Worm (Caenorhabditis elegans) whole organism, young adult: ENCODE results near the gene spon-1.

Source experiments
- B0019.2 ChIP-seq: fragments of 200-800 bp; sonication (Bioruptor generic); conservative IDR thresholded peaks from 2 replicates; pipeline ENCODE4 v1.3.6; 2022; ENCODE audit warnings: missing genetic modification reagents, missing genetic modification characterization, missing compliant biosample characterization
- C17E4.6 ChIP-seq: fragments of 200-800 bp; sonication (Bioruptor generic); IDR thresholded peaks from 2 replicates; pipeline ENCODE4 v1.3.6; 2022; ENCODE audit warnings: missing genetic modification reagents, missing genetic modification characterization, missing compliant biosample characterization
- F37B4.10 ChIP-seq: fragments of 200-800 bp; sonication (Bioruptor generic); IDR thresholded peaks from 2 replicates; pipeline ENCODE4 v1.3.6; 2022; ENCODE audit warnings: missing genetic modification characterization, missing compliant biosample characterization
- F49E8.2 ChIP-seq: sonication (generic microtip); optimal IDR thresholded peaks from 3 replicates; lab custom pipeline; 2017; ENCODE audit warnings: missing genetic modification characterization, mild to moderate bottlenecking, missing compliant biosample characterization, antibody characterized with exemption, moderate library complexity; ENCODE audit not compliant: insufficient read depth
- F52B5.7 ChIP-seq: sonication (generic microtip); optimal IDR thresholded peaks from 2 replicates; lab custom pipeline; 2016; ENCODE audit warnings: mild to moderate bottlenecking, missing genetic modification characterization, missing compliant biosample characterization
- F57C9.4 ChIP-seq: sonication (generic microtip); optimal IDR thresholded peaks from 2 replicates; lab custom pipeline; 2017; ENCODE audit warnings: mild to moderate bottlenecking, missing genetic modification characterization, missing compliant biosample characterization
- Y53G8AR.9 ChIP-seq: fragments of 200-800 bp; sonication (Bioruptor generic); conservative IDR thresholded peaks from 2 replicates; pipeline ENCODE4 v1.3.6; 2022; ENCODE audit warnings: missing genetic modification reagents, missing genetic modification characterization, missing compliant biosample characterization
- bed-1 ChIP-seq: fragments of 200-800 bp; sonication (Bioruptor generic); IDR thresholded peaks from 2 replicates; pipeline ENCODE4 v1.3.6; 2022; ENCODE audit warnings: missing genetic modification reagents, missing genetic modification characterization, missing compliant biosample characterization
- bed-2 ChIP-seq: fragments of 200-800 bp; sonication (Bioruptor generic); IDR thresholded peaks from 2 replicates; pipeline ENCODE4 v1.3.6; 2022; ENCODE audit warnings: missing genetic modification reagents, missing genetic modification characterization, missing compliant biosample characterization
- cebp-2 ChIP-seq: fragments of 200-800 bp; sonication (Bioruptor generic); IDR thresholded peaks from 2 replicates; pipeline ENCODE4 v1.3.6; 2022; ENCODE audit warnings: missing genetic modification characterization, missing compliant biosample characterization
- ceh-100 ChIP-seq: fragments of 200-800 bp; sonication (Bioruptor generic); IDR thresholded peaks from 2 replicates; pipeline ENCODE4 v1.3.6; 2022; ENCODE audit warnings: missing genetic modification reagents, missing genetic modification characterization, missing compliant biosample characterization
- ceh-27 ChIP-seq: fragments of 200-800 bp; sonication (Bioruptor generic); optimal IDR thresholded peaks from 2 replicates; lab custom pipeline; 2018; ENCODE audit warnings: mild to moderate bottlenecking, missing genetic modification characterization, moderate library complexity, missing compliant biosample characterization
- ceh-40 ChIP-seq: fragments of 200-800 bp; sonication (Bioruptor generic); IDR thresholded peaks from 2 replicates; pipeline ENCODE4 v1.3.6; 2022; ENCODE audit warnings: missing genetic modification characterization, missing compliant biosample characterization
- chd-7 ChIP-seq: sonication (generic microtip); optimal IDR thresholded peaks from 2 replicates; lab custom pipeline; 2016; ENCODE audit warnings: mild to moderate bottlenecking, missing genetic modification characterization, moderate library complexity, missing compliant biosample characterization
- die-1 ChIP-seq: sonication (generic microtip); optimal IDR thresholded peaks from 2 replicates; lab custom pipeline; 2016; ENCODE audit warnings: missing genotype, mild to moderate bottlenecking, missing genetic modification characterization, missing compliant biosample characterization
- efl-1 ChIP-seq: fragments of 150-350 bp; optimal IDR thresholded peaks from 2 replicates; lab custom pipeline; 2014; ENCODE audit warnings: missing biosample characterization, missing genetic modification reagents, missing genetic modification characterization
- him-1 ChIP-seq: sonication (generic microtip); optimal IDR thresholded peaks from 2 replicates; lab custom pipeline; 2016; ENCODE audit warnings: missing genotype, missing genetic modification reagents, missing genetic modification characterization, missing compliant biosample characterization
- hrde-1 ChIP-seq: sonication (generic microtip); optimal IDR thresholded peaks from 2 replicates; lab custom pipeline; 2016; ENCODE audit warnings: missing genetic modification characterization, mild to moderate bottlenecking, missing compliant biosample characterization, moderate library complexity, missing genotype, missing genetic modification reagents, borderline replicate concordance
- lag-1 ChIP-seq: fragments of 200-800 bp; sonication (Bioruptor generic); IDR thresholded peaks from 2 replicates; pipeline ENCODE4 v1.3.6; 2022; ENCODE audit warnings: missing genetic modification reagents, missing genetic modification characterization, missing compliant biosample characterization
- lin-35 ChIP-seq, 3 experiments: fragments of 150-350 bp in 2 of 3; sonication (generic microtip) in 1 of 3; optimal IDR thresholded peaks; 2 replicates each; lab custom pipeline; 2014 to 2018; ENCODE audit warnings: missing biosample characterization in 3 of 3, missing genetic modification characterization in 3 of 3, missing genetic modification reagents in 3 of 3
- lin-40 ChIP-seq: sonication (generic microtip); optimal IDR thresholded peaks from 2 replicates; lab custom pipeline; 2016; ENCODE audit warnings: missing genetic modification characterization, mild to moderate bottlenecking, missing compliant biosample characterization, missing genotype, missing genetic modification reagents
- lir-1 ChIP-seq: fragments of 200-800 bp; sonication (Bioruptor generic); conservative IDR thresholded peaks from 2 replicates; pipeline ENCODE4 v1.3.6; 2022; ENCODE audit warnings: missing genetic modification reagents, missing genetic modification characterization, missing compliant biosample characterization
- madf-6 ChIP-seq: fragments of 200-800 bp; sonication (Bioruptor generic); IDR thresholded peaks from 2 replicates; pipeline ENCODE4 v1.3.6; 2022; ENCODE audit warnings: missing genetic modification reagents, missing genetic modification characterization, missing compliant biosample characterization
- madf-8 ChIP-seq: fragments of 200-800 bp; sonication (Bioruptor generic); conservative IDR thresholded peaks from 2 replicates; pipeline ENCODE4 v1.3.6; 2022; ENCODE audit warnings: missing genetic modification reagents, missing genetic modification characterization, missing compliant biosample characterization
- mel-28 ChIP-seq: sonication (generic microtip); optimal IDR thresholded peaks from 2 replicates; lab custom pipeline; 2016; ENCODE audit warnings: borderline replicate concordance, mild to moderate bottlenecking, missing genetic modification characterization, missing compliant biosample characterization
- mes-4 ChIP-seq: sonication (generic microtip); optimal IDR thresholded peaks from 2 replicates; lab custom pipeline; 2016; ENCODE audit warnings: missing genotype, missing genetic modification characterization, missing compliant biosample characterization
- nfya-1 ChIP-seq: sonication (generic microtip); optimal IDR thresholded peaks from 2 replicates; lab custom pipeline; 2017; ENCODE audit warnings: antibody characterized with exemption, missing compliant biosample characterization, missing genetic modification characterization, borderline replicate concordance; ENCODE audit not compliant: insufficient read depth
- nhr-120 ChIP-seq: fragments of 200-800 bp; sonication (Bioruptor generic); IDR thresholded peaks from 2 replicates; pipeline ENCODE4 v1.3.6; 2022; ENCODE audit warnings: missing genetic modification characterization, missing compliant biosample characterization
- nhr-80 ChIP-seq: sonication (generic microtip); optimal IDR thresholded peaks from 2 replicates; lab custom pipeline; 2016; ENCODE audit warnings: missing genetic modification characterization, missing compliant biosample characterization
- sdz-38 ChIP-seq: sonication (generic microtip); optimal IDR thresholded peaks from 2 replicates; lab custom pipeline; 2016; ENCODE audit warnings: missing genotype, missing genetic modification characterization, missing compliant biosample characterization
- snpc-1.3 ChIP-seq: sonication (generic microtip); optimal IDR thresholded peaks from 2 replicates; lab custom pipeline; 2017; ENCODE audit warnings: missing genetic modification characterization, mild to moderate bottlenecking, missing compliant biosample characterization, antibody characterized with exemption, moderate library complexity, missing genotype, missing genetic modification reagents; ENCODE audit not compliant: insufficient read depth
- sptf-2 ChIP-seq: fragments of 200-800 bp; sonication (Bioruptor generic); optimal IDR thresholded peaks from 2 replicates; lab custom pipeline; 2018; ENCODE audit warnings: mild to moderate bottlenecking, missing genetic modification characterization, missing compliant biosample characterization
- zim-3 ChIP-seq: sonication (generic microtip); optimal IDR thresholded peaks from 2 replicates; lab custom pipeline; 2017; ENCODE audit warnings: mild to moderate bottlenecking, missing genetic modification characterization, moderate library complexity, missing compliant biosample characterization
- ztf-28 ChIP-seq: fragments of 200-800 bp; sonication (Bioruptor generic); IDR thresholded peaks from 2 replicates; pipeline ENCODE4 v1.3.6; 2022; ENCODE audit warnings: missing genetic modification reagents, missing genetic modification characterization, missing compliant biosample characterization
- ztf-6 ChIP-seq: fragments of 200-800 bp; sonication (Bioruptor generic); IDR thresholded peaks from 2 replicates; pipeline ENCODE4 v1.3.6; 2022; ENCODE audit warnings: missing genetic modification reagents, missing genetic modification characterization, missing compliant biosample characterization

spon-1 gene

ce11 chrII:7116350-7116749 is at the start of gene spon-1:
spon-1 (plus strand) TSS chrII:7116557.
- no peak for TF ChIP-seq bed-2 (GFP tag; lab: Robert Waterston, UW)
- TF ChIP-seq die-1 (tag; lab: Kevin White, UChicago): no peak
- TF ChIP-seq ceh-27 (GFP tag; lab: Kevin White, UChicago): no peak
- no peak for TF ChIP-seq F57C9.4 (tag; lab: Kevin White, UChicago)
- no peak for TF ChIP-seq lag-1 (GFP tag; lab: Robert Waterston, UW)
- TF ChIP-seq ztf-6 (GFP tag; lab: Robert Waterston, UW): no peak
- TF ChIP-seq B0019.2 (GFP tag; lab: Robert Waterston, UW): no peak
- no peak for TF ChIP-seq ceh-100 (GFP tag; lab: Robert Waterston, UW)
- TF ChIP-seq mes-4 (tag; lab: Kevin White, UChicago): no peak
- TF ChIP-seq ceh-40: no peak
- no peak for TF ChIP-seq sptf-2 (GFP tag; lab: Kevin White, UChicago)
- TF ChIP-seq madf-8 (GFP tag; lab: Robert Waterston, UW): no peak
- no peak for TF ChIP-seq cebp-2
- no peak for TF ChIP-seq nhr-120
- no peak for TF ChIP-seq madf-6 (GFP tag; lab: Robert Waterston, UW)
- no peak for TF ChIP-seq hrde-1 (tag; lab: Kevin White, UChicago)
- no peak for TF ChIP-seq nfya-1 (tag; lab: Kevin White, UChicago)
- TF ChIP-seq C17E4.6 (GFP tag; lab: Robert Waterston, UW): no peak
- TF ChIP-seq lin-35 (GFP tag; optimal IDR thresholded peaks at IDR 0.05; lab: Kevin White, UChicago): no peak
- no peak for TF ChIP-seq zim-3 (tag; lab: Kevin White, UChicago)
- TF ChIP-seq, all 124 proteins: peak for 0

- TF ChIP-seq ztf-28 (no peak), mel-28 (tag; lab: Kevin White, UChicago) (no peak), nhr-80 (no peak), hrde-1 (tag; lab: Kevin White, UChicago) (no peak), lir-1 (no peak), chd-7 (tag; lab: Kevin White, UChicago) (no peak), lin-40 (tag; lab: Kevin White, UChicago) (no peak), him-1 (peak; percentile 10), F49E8.2 (tag; lab: Kevin White, UChicago) (peak; percentile 14), Y53G8AR.9 (GFP tag; lab: Robert Waterston, UW) (0 out of 2 replicates have a peak, but pooled peaks have one; percentile 17), efl-1 (GFP tag; lab: Kevin White, UChicago) (no peak), madf-6 (GFP tag; lab: Robert Waterston, UW) (peak; percentile 24; the same call in 1 of the 2 replicates), snpc-1.3 (tag; lab: Kevin White, UChicago) (peak; percentile 1), sdz-38 (tag; lab: Kevin White, UChicago) (no peak)
These were observed 46.5 kb upstream of the spon-1 start, which contains the start of gene him-14 for ce11 chrII:7069866-7070265. him-14 (minus strand) TSS chrII:7069966.

- TF ChIP-seq nfya-1 (tag; lab: Kevin White, UChicago): no peak
- TF ChIP-seq bed-1: 0 out of 2 replicates have a peak, but pooled peaks have one; percentile 16
- TF ChIP-seq F37B4.10 (GFP tag; lab: Robert Waterston, UW): no peak
- no peak for TF ChIP-seq F52B5.7 (tag; lab: Kevin White, UChicago)
- TF ChIP-seq nhr-80: no peak
These were observed 45.9 kb upstream of the spon-1 start for ce11 chrII:7070434-7070833.
